Worm (Caenorhabditis elegans) whole organism, late embryonic: ENCODE results near the gene Y57A10C.11.
"Not testable (repeated sequence)": the region's sequence is repeated elsewhere in the genome, so short reads cannot be mapped to it uniquely, and the experiment has no call there.

Experiments
- F13H6.1 ChIP-seq: sonication (generic microtip); optimal IDR thresholded peaks from 2 replicates; lab custom pipeline; 2016; ENCODE audit warnings: missing genetic modification characterization, missing compliant biosample characterization
- Y22D7AL.16 ChIP-seq: sonication (generic microtip); optimal IDR thresholded peaks from 2 replicates; lab custom pipeline; 2016; ENCODE audit warnings: missing genetic modification characterization, missing compliant biosample characterization
- ceh-14 ChIP-seq: sonication (generic microtip); optimal IDR thresholded peaks from 2 replicates; lab custom pipeline; 2016; ENCODE audit warnings: missing genotype, missing genetic modification characterization, missing compliant biosample characterization
- ceh-2 ChIP-seq: sonication (generic microtip); optimal IDR thresholded peaks from 2 replicates; lab custom pipeline; 2016; ENCODE audit warnings: missing genotype, missing genetic modification characterization, missing compliant biosample characterization
- ceh-22 ChIP-seq: sonication (generic microtip); optimal IDR thresholded peaks from 2 replicates; lab custom pipeline; 2017; ENCODE audit warnings: missing biosample characterization, missing genetic modification characterization
- ceh-34 ChIP-seq: sonication (generic microtip); optimal IDR thresholded peaks from 2 replicates; lab custom pipeline; 2016; ENCODE audit warnings: mild to moderate bottlenecking, missing genetic modification characterization, missing compliant biosample characterization
- ceh-45 ChIP-seq: fragments of 200-800 bp; sonication (Bioruptor generic); IDR thresholded peaks from 2 replicates; pipeline ENCODE4 v1.3.6; 2022; ENCODE audit warnings: missing genetic modification reagents, missing genetic modification characterization, missing compliant biosample characterization
- ceh-48 ChIP-seq: sonication (generic microtip); optimal IDR thresholded peaks from 2 replicates; lab custom pipeline; 2016; ENCODE audit warnings: missing genetic modification characterization, inconsistent platforms, missing compliant biosample characterization
- ceh-6 ChIP-seq: fragments of 200-800 bp; sonication (Bioruptor generic); optimal IDR thresholded peaks from 2 replicates; lab custom pipeline; 2018; ENCODE audit warnings: mild to moderate bottlenecking, missing genetic modification characterization, missing compliant biosample characterization
- ceh-9 ChIP-seq: sonication (generic microtip); optimal IDR thresholded peaks from 2 replicates; lab custom pipeline; 2016; ENCODE audit warnings: mild to moderate bottlenecking, missing genetic modification characterization, inconsistent platforms, missing compliant biosample characterization
- che-1 ChIP-seq: sonication (generic microtip); optimal IDR thresholded peaks from 2 replicates; lab custom pipeline; 2016; ENCODE audit warnings: mild to moderate bottlenecking, missing genetic modification characterization, missing compliant biosample characterization
- dve-1 ChIP-seq: sonication (generic microtip); optimal IDR thresholded peaks from 2 replicates; lab custom pipeline; 2017; ENCODE audit warnings: antibody characterized with exemption, mild to moderate bottlenecking, missing genetic modification characterization, missing compliant biosample characterization
- ets-4 ChIP-seq: sonication (generic microtip); optimal IDR thresholded peaks from 2 replicates; lab custom pipeline; 2016; ENCODE audit warnings: missing genetic modification characterization, missing compliant biosample characterization
- eyg-1 ChIP-seq: sonication (generic microtip); optimal IDR thresholded peaks from 2 replicates; lab custom pipeline; 2016; ENCODE audit warnings: missing genotype, missing genetic modification characterization, missing compliant biosample characterization
- fkh-10 ChIP-seq: fragments of 150-350 bp; optimal IDR thresholded peaks from 2 replicates; lab custom pipeline; 2014; ENCODE audit warnings: missing biosample characterization, missing genetic modification reagents, missing genetic modification characterization
- fkh-6 ChIP-seq: sonication (generic microtip); optimal IDR thresholded peaks from 2 replicates; lab custom pipeline; 2016; ENCODE audit warnings: missing genetic modification characterization, missing compliant biosample characterization
- hlh-13 ChIP-seq: fragments of 200-800 bp; sonication (Bioruptor generic); optimal IDR thresholded peaks from 2 replicates; lab custom pipeline; 2018; ENCODE audit warnings: mild to moderate bottlenecking, missing genetic modification characterization, missing compliant biosample characterization
- hlh-15 ChIP-seq: sonication (generic microtip); optimal IDR thresholded peaks from 2 replicates; lab custom pipeline; 2016; ENCODE audit warnings: missing genetic modification characterization, missing compliant biosample characterization
- hlh-30 ChIP-seq: sonication (generic microtip); optimal IDR thresholded peaks from 2 replicates; lab custom pipeline; 2017; ENCODE audit warnings: antibody characterized with exemption, missing genetic modification characterization, missing compliant biosample characterization; ENCODE audit not compliant: insufficient read depth
- lin-11 ChIP-seq: fragments of 200-800 bp; sonication (Bioruptor generic); optimal IDR thresholded peaks from 2 replicates; lab custom pipeline; 2018; ENCODE audit warnings: mild to moderate bottlenecking, missing genetic modification characterization, missing compliant biosample characterization
- madf-2 ChIP-seq: sonication (generic microtip); optimal IDR thresholded peaks from 2 replicates; lab custom pipeline; 2017; ENCODE audit warnings: missing genetic modification characterization, missing compliant biosample characterization
- nfya-1 ChIP-seq: sonication (generic microtip); optimal IDR thresholded peaks from 2 replicates; lab custom pipeline; 2017; ENCODE audit warnings: missing genetic modification characterization, mild to moderate bottlenecking, missing compliant biosample characterization, antibody characterized with exemption, moderate library complexity
- pax-1 ChIP-seq: fragments of 150-350 bp; optimal IDR thresholded peaks from 2 replicates; lab custom pipeline; 2014; ENCODE audit warnings: missing biosample characterization, missing genetic modification characterization
- pqm-1 ChIP-seq: sonication (generic microtip); optimal IDR thresholded peaks from 2 replicates; lab custom pipeline; 2016; ENCODE audit warnings: missing genetic modification characterization, missing compliant biosample characterization
- ref-2 ChIP-seq: sonication (generic microtip); optimal IDR thresholded peaks from 2 replicates; lab custom pipeline; 2016; ENCODE audit warnings: missing genetic modification characterization, missing compliant biosample characterization
- sox-2 ChIP-seq: fragments of 200-800 bp; sonication (Bioruptor generic); IDR thresholded peaks from 2 replicates; pipeline ENCODE4 v1.3.6; 2022; ENCODE audit warnings: missing genetic modification reagents, missing genetic modification characterization, missing compliant biosample characterization
- syd-9 ChIP-seq: sonication (generic microtip); optimal IDR thresholded peaks from 2 replicates; lab custom pipeline; 2016; ENCODE audit warnings: mild to moderate bottlenecking, missing genetic modification characterization, moderate library complexity, missing compliant biosample characterization
- unc-3 ChIP-seq, 2 experiments: fragments of 200-800 bp in 1 of 2; sonication (Bioruptor generic) in 1 of 2; sonication (generic microtip) in 1 of 2; conservative IDR thresholded peaks in 1 of 2; optimal IDR thresholded peaks in 1 of 2; 2 replicates each; pipeline versions ENCODE4 v1.3.6 to Lab custom; 2016 to 2022; ENCODE audit warnings: missing compliant biosample characterization in 2 of 2, missing genetic modification characterization in 2 of 2, missing genetic modification reagents in 1 of 2
- unc-42 ChIP-seq: sonication (generic microtip); optimal IDR thresholded peaks from 2 replicates; lab custom pipeline; 2016; ENCODE audit warnings: missing genotype, missing genetic modification characterization, missing compliant biosample characterization
- unc-55 ChIP-seq: sonication (generic microtip); optimal IDR thresholded peaks from 2 replicates; lab custom pipeline; 2017; ENCODE audit warnings: missing biosample characterization, missing genetic modification reagents, missing genetic modification characterization
- zip-5 ChIP-seq: sonication (generic microtip); optimal IDR thresholded peaks from 2 replicates; lab custom pipeline; 2016; ENCODE audit warnings: missing genetic modification characterization, missing compliant biosample characterization

Y57A10C.11 gene

DNA sequence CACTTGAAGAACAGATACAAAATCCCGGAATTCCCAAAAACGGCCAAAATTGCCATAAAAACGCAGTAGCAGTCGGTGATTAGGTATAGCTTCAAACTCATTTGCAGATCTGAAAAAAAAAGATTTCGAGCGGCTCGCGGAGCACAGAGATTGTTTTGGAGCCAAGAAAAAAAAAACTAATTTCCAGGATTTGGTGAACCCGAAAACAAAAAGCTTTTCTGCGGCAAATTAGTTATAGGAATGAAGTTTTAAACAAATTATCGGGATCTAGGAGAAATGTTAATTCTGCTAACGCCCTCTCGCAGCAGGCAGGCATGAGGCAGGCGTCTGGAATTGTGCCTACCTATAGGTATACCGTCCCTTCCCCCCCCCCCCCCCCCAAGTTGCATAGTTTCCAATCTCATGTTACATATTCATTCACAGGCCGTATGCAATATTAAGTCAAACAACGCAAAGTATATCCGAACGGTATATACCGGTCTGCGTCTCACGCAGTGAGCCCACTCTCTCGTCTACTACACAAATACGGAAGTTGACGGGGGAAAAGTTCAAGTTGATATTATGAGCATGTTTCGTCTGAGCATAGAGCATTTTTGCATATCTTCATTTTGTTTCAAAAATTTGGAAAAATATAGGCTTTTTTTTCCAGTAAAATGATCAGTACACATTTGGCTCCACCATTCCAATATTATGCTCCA lies 30.1 kb upstream of the Y57A10C.11 start, which contains the start of the genes W05H5.1 and pitr-6:
Gene W05H5.1 (minus strand): TSS at position 101 of the 698 bp plus-strand sequence.
Gene pitr-6 (plus strand): TSS at position 648 of the 698 bp plus-strand sequence.
- TF ChIP-seq nfya-1 (no peak), madf-2 (tag; lab: Kevin White, UChicago) (no peak), Y22D7AL.16 (tag; lab: Kevin White, UChicago) (no peak), hlh-30 (no peak), pax-1 (tag; lab: Kevin White, UChicago) (no peak), fkh-6 (no peak), che-1 (tag; lab: Kevin White, UChicago) (no peak), ceh-22 (tag; lab: Kevin White, UChicago) (no peak), ceh-2 (no peak), lin-11 (tag; lab: Kevin White, UChicago) (no peak), ref-2 (tag; lab: Kevin White, UChicago) (no peak), fkh-10 (no peak), hlh-15 (tag; lab: Kevin White, UChicago) (no peak), ceh-14 (tag; lab: Kevin White, UChicago) (no peak), hlh-13 (GFP tag; lab: Kevin White, UChicago) (no peak), unc-42 (tag; lab: Kevin White, UChicago) (no peak), F13H6.1 (no peak), ets-4 (no peak)

DNA sequence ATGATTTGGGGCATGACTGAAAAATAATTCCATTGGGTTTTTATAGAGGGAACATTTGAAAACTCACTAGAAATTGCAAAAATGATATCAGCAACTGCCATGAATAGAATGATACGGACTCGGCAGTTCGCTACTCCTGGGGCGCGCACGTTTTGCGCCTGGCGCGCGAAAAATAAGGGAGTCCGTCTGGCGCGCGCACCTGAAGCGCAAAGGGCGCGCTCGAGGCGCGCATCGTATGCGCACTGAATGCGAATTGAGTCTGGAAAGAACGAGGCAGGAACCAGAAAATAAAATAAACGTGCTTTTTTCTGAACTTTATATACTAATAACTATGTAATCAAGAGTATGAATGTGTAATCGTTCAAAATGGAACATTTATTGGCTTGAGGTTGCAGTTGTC lies 26.5 kb upstream of the Y57A10C.11 start, which contains the start of gene Y57A10C.10:
Gene Y57A10C.10 (minus strand): TSS at position 101 of the 400 bp plus-strand sequence.
- TF ChIP-seq pqm-1; hlh-15 (tag; lab: Kevin White, UChicago); zip-5: not testable (repeated sequence)

DNA sequence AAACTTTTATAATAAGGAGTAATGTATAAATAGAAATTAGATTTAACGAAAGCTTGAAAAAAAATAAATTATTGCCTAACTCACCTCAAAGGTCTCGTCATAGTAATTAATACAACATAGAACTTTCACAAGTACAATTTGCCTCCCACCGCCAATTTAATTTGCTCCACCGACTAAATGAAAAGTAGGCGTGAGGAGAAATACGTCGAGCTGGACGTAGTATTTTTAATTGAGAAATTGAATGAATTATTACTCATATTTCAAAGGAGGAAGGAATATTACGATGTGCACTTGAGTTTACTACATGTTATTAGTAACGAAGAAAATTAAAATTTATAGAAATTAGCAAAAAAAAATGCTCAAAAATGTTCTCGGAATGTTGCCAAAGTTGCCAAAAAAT lies 23.7 kb upstream of the Y57A10C.11 start, which contains the start of gene Y57A10C.9:
Gene Y57A10C.9 (minus strand): TSS at position 101 of the 400 bp plus-strand sequence.
- TF ChIP-seq ceh-14 (tag; lab: Kevin White, UChicago) (peak; percentile 39), ceh-45 (GFP tag; lab: Robert Waterston, UW) (no peak)

DNA sequence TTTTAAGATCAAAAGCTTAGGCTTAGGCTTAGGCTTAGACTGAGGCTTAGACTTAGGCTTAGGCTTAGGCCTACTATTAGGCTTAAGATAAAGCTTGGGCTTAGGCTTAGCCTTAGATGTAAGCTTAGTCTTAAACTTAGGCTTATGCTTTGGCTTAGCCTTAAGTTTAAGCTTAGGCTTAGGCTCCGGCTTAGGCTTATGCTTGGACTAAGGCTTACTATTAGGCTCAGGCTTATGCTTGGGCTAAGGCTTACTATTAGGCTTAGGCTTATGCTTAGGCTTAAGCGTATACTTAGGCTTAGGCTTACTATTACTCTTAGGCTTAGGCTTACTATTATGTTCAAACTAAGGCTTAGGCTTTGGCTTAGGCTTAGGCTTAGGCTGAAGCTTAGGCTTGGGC lies 22.0 kb upstream of the Y57A10C.11 start:
- TF ChIP-seq dve-1 (tag; lab: Kevin White, UChicago) (peak; percentile 70), eyg-1 (tag; lab: Kevin White, UChicago) (no peak)

DNA sequence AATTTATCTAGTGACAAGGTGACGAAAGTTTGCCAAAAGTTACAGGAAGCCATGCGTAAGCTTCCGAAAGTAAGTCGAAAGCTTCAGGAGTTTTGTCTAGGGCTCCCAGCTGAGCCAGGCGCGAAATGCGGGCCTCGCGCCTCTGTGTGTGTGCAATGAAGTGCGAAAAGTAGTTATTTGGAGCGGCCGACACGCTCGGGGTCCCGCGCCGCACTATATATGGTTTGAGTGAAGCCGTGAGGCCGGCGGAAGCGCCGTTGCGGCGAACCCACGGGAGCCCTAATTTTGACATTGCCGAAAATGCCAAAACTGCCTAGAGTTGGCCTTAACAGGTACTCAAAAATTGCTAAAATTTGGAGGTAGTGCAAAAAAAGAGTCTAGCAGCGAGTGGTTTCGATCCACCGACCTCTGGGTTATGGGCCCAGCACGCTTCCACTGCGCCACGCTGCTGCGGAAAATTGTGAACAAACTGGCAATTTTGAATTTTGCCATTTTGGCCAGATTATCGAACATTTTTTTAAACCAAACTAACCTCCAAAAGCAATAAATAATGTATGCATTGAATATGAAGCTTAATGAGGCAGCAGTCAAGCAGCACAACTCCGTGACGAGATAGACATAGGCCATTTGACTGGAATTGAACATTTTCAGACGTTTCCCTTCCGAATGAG lies 20.6 kb upstream of the Y57A10C.11 start:
- TF ChIP-seq ceh-6 (GFP tag; lab: Kevin White, UChicago), result no peak
- no peak for TF ChIP-seq syd-9
- no peak for TF ChIP-seq lin-11 (tag; lab: Kevin White, UChicago)
- TF ChIP-seq unc-55 (GFP tag; lab: Kevin White, UChicago), result no peak
- TF ChIP-seq sox-2 (GFP tag; lab: Robert Waterston, UW), result no peak
- TF ChIP-seq fkh-6, result no peak
- TF ChIP-seq ceh-14 (tag; lab: Kevin White, UChicago), result no peak
- TF ChIP-seq eyg-1 (tag; lab: Kevin White, UChicago), result no peak
- no peak for TF ChIP-seq ceh-48
- TF ChIP-seq ceh-34 (tag; lab: Kevin White, UChicago), result no peak
- no peak for TF ChIP-seq unc-3 (GFP tag; conservative IDR thresholded peaks at IDR 0.05; lab: Robert Waterston, UW)
- TF ChIP-seq unc-3 (tag; optimal IDR thresholded peaks at IDR 0.05; lab: Kevin White, UChicago), result no peak
- TF ChIP-seq ceh-9 (tag; lab: Kevin White, UChicago), result no peak
- TF ChIP-seq, all 69 proteins: peak for 0
